Fruit fly (Drosophila melanogaster) whole organism, embryonic: ENCODE measurements around the gene CG4338.

Experiments used
- Bgb ChIP-seq: fragments of 200-800 bp; sonication (Bioruptor generic); IDR thresholded peaks from 2 replicates; pipeline ENCODE4 v1.3.6; 2022; ENCODE audit warnings: missing biosample characterization, missing genetic modification characterization; ENCODE audit not compliant: partially characterized antibody
- CG10274 ChIP-seq: fragments of 200-800 bp; sonication (Bioruptor generic); optimal IDR thresholded peaks from 3 replicates; lab custom pipeline; 2017; ENCODE audit warnings: missing biosample characterization, mild to moderate bottlenecking, missing genetic modification characterization
- CG10462 ChIP-seq: fragments of 200-800 bp; sonication (Bioruptor generic); optimal IDR thresholded peaks from 2 replicates; lab custom pipeline; 2016; ENCODE audit warnings: missing biosample characterization, missing genetic modification characterization
- CG10654 ChIP-seq: fragments of 200-800 bp; sonication (Bioruptor generic); optimal IDR thresholded peaks from 2 replicates; lab custom pipeline; 2016; ENCODE audit warnings: missing biosample characterization, missing genetic modification characterization
- CG11504 ChIP-seq: fragments of 200-800 bp; sonication (Bioruptor generic); optimal IDR thresholded peaks from 3 replicates; lab custom pipeline; 2019; ENCODE audit warnings: missing biosample characterization, mild to moderate bottlenecking, missing genetic modification characterization, moderate library complexity
- CG11560 ChIP-seq: fragments of 200-800 bp; sonication (Bioruptor generic); IDR thresholded peaks from 3 replicates; pipeline ENCODE4 v1.3.6; 2022; ENCODE audit warnings: missing biosample characterization, missing genetic modification characterization
- CG12744 ChIP-seq: fragments of 200-800 bp; sonication (Bioruptor generic); optimal IDR thresholded peaks from 2 replicates; lab custom pipeline; 2016; ENCODE audit warnings: missing biosample characterization, missing genetic modification characterization
- CG17186 ChIP-seq: fragments of 200-800 bp; sonication (Bioruptor generic); optimal IDR thresholded peaks from 3 replicates; lab custom pipeline; 2017; ENCODE audit warnings: missing biosample characterization, missing genetic modification reagents, missing genetic modification characterization
- CG2875 ChIP-seq: fragments of 200-800 bp; sonication (Bioruptor generic); optimal IDR thresholded peaks from 2 replicates; lab custom pipeline; 2017; ENCODE audit warnings: missing biosample characterization, mild to moderate bottlenecking, missing genetic modification characterization, missing genetic modification reagents
- CG31365 ChIP-seq: fragments of 200-800 bp; sonication (Bioruptor generic); optimal IDR thresholded peaks from 2 replicates; lab custom pipeline; 2018; ENCODE audit warnings: missing biosample characterization, mild to moderate bottlenecking, missing genetic modification characterization
- CG32532 ChIP-seq: fragments of 200-800 bp; sonication (Bioruptor generic); IDR thresholded peaks from 2 replicates; pipeline ENCODE4 v1.3.6; 2022; ENCODE audit warnings: missing biosample characterization, missing genetic modification characterization
- CG34224 ChIP-seq: fragments of 200-800 bp; sonication (Bioruptor generic); IDR thresholded peaks from 3 replicates; pipeline ENCODE4 v1.3.6; 2022; ENCODE audit warnings: missing biosample characterization, missing genetic modification characterization; ENCODE audit not compliant: partially characterized antibody
- CG42726 ChIP-seq: fragments of 200-800 bp; sonication (Bioruptor generic); IDR thresholded peaks from 2 replicates; pipeline ENCODE4 v1.3.6; 2022; ENCODE audit warnings: missing biosample characterization, missing genetic modification characterization; ENCODE audit not compliant: partially characterized antibody
- CG4360 ChIP-seq: fragments of 200-800 bp; sonication (Bioruptor generic); IDR thresholded peaks from 2 replicates; pipeline ENCODE4 v1.3.6; 2022; ENCODE audit warnings: missing biosample characterization, missing genetic modification characterization
- CG4617 ChIP-seq: fragments of 200-800 bp; sonication (Bioruptor generic); optimal IDR thresholded peaks from 3 replicates; lab custom pipeline; 2016; ENCODE audit warnings: missing biosample characterization, missing genetic modification characterization, borderline replicate concordance
- CG7556 ChIP-seq: fragments of 200-800 bp; sonication (Bioruptor generic); optimal IDR thresholded peaks from 2 replicates; lab custom pipeline; 2017; ENCODE audit warnings: missing biosample characterization, mild to moderate bottlenecking, missing genetic modification characterization
- CG7786 ChIP-seq: fragments of 200-800 bp; sonication (Bioruptor generic); optimal IDR thresholded peaks from 2 replicates; lab custom pipeline; 2016; ENCODE audit warnings: missing biosample characterization, missing genetic modification characterization
- CG8290 ChIP-seq, 3 experiments: fragments of 200-800 bp; sonication (Bioruptor generic); optimal IDR thresholded peaks; 2 replicates each; lab custom pipeline; 2016 to 2019; ENCODE audit warnings: missing biosample characterization in 3 of 3, missing genetic modification characterization in 3 of 3, mild to moderate bottlenecking in 2 of 3, moderate library complexity in 1 of 3
- CG8944 ChIP-seq: fragments of 200-800 bp; sonication (Bioruptor generic); optimal IDR thresholded peaks from 3 replicates; lab custom pipeline; 2016; ENCODE audit warnings: missing biosample characterization, missing genetic modification characterization
- CG9215 ChIP-seq: fragments of 200-800 bp; sonication (Bioruptor generic); IDR thresholded peaks from 2 replicates; pipeline ENCODE4 v1.3.6; 2022; ENCODE audit warnings: missing biosample characterization, missing genetic modification characterization
- CG9797 ChIP-seq: fragments of 200-800 bp; sonication (Bioruptor generic); optimal IDR thresholded peaks from 3 replicates; lab custom pipeline; 2018; ENCODE audit warnings: missing biosample characterization, mild to moderate bottlenecking, missing genetic modification characterization
- Deaf1 ChIP-seq: fragments of 200-800 bp; optimal IDR thresholded peaks from 3 replicates; lab custom pipeline; 2019; ENCODE audit warnings: missing biosample characterization, mild to moderate bottlenecking, missing genetic modification characterization, moderate library complexity
- Dref ChIP-seq: fragments of 200-800 bp; sonication (Bioruptor generic); IDR thresholded peaks from 2 replicates; pipeline ENCODE4 v1.3.6; 2022; ENCODE audit warnings: missing biosample characterization, missing genetic modification characterization
- Eip74EF ChIP-seq, 2 experiments: fragments of 200-800 bp in 1 of 2; fragments of >200 bp in 1 of 2; sonication (Bioruptor generic) in 1 of 2; optimal IDR thresholded peaks; 2 replicates each; lab custom pipeline; 2017 to 2019; ENCODE audit warnings: missing biosample characterization in 2 of 2, missing genetic modification characterization in 2 of 2, mild to moderate bottlenecking in 1 of 2, moderate library complexity in 1 of 2
- Hey ChIP-seq: fragments of 200-800 bp; sonication (Bioruptor generic); optimal IDR thresholded peaks from 3 replicates; lab custom pipeline; 2018; ENCODE audit warnings: missing biosample characterization, mild to moderate bottlenecking, missing genetic modification characterization
- Lim3 ChIP-seq: fragments of 200-800 bp; sonication (Bioruptor generic); IDR thresholded peaks from 2 replicates; pipeline ENCODE4 v1.3.6; 2022; ENCODE audit warnings: missing biosample characterization, missing genetic modification characterization
- Max ChIP-seq: fragments of 200-800 bp; sonication (Bioruptor generic); optimal IDR thresholded peaks from 2 replicates; lab custom pipeline; 2016; ENCODE audit warnings: missing biosample characterization, mild to moderate bottlenecking, missing genetic modification characterization
- Pdp1 ChIP-seq, 2 experiments: fragments of 200-800 bp; sonication (Bioruptor generic); optimal IDR thresholded peaks; 3 replicates each; lab custom pipeline; 2016; ENCODE audit warnings: missing biosample characterization in 2 of 2, missing genetic modification characterization in 2 of 2, mild to moderate bottlenecking in 1 of 2, moderate library complexity in 1 of 2
- Trl ChIP-seq, 3 experiments: fragments of >200 bp in 2 of 3; fragments of 200-800 bp in 1 of 3; sonication (Bioruptor generic) in 1 of 3; optimal IDR thresholded peaks; 2 replicates in 1 of 3; 3 replicates in 2 of 3; lab custom pipeline; 2016 to 2017; ENCODE audit warnings: missing biosample characterization in 1 of 3, missing genetic modification characterization in 1 of 3
- ab ChIP-seq: fragments of 200-800 bp; sonication (Bioruptor generic); optimal IDR thresholded peaks from 2 replicates; lab custom pipeline; 2016; ENCODE audit warnings: missing biosample characterization, missing genetic modification characterization
- bigmax ChIP-seq: fragments of 200-800 bp; sonication (Bioruptor generic); optimal IDR thresholded peaks from 2 replicates; lab custom pipeline; 2018; ENCODE audit warnings: missing biosample characterization, mild to moderate bottlenecking, missing genetic modification characterization
- cas ChIP-seq: fragments of 200-800 bp; sonication (Bioruptor generic); IDR thresholded peaks from 2 replicates; pipeline ENCODE4 v1.3.6; 2022; ENCODE audit warnings: missing biosample characterization, missing genetic modification characterization
- chinmo ChIP-seq: fragments of 200-800 bp; sonication (Bioruptor generic); IDR thresholded peaks from 4 replicates; pipeline ENCODE4 v1.3.6; 2022; ENCODE audit warnings: missing biosample characterization, missing genetic modification characterization; ENCODE audit not compliant: partially characterized antibody
- chm ChIP-seq: fragments of 200-800 bp; sonication (Bioruptor generic); IDR thresholded peaks from 2 replicates; pipeline ENCODE4 v1.3.6; 2022; ENCODE audit warnings: missing biosample characterization, missing genetic modification characterization
- crc ChIP-seq: fragments of 200-800 bp; sonication (Bioruptor generic); optimal IDR thresholded peaks from 2 replicates; lab custom pipeline; 2016; ENCODE audit warnings: missing biosample characterization, missing genetic modification characterization
- dmrt11E ChIP-seq: fragments of 200-800 bp; sonication (Bioruptor generic); optimal IDR thresholded peaks from 3 replicates; lab custom pipeline; 2018; ENCODE audit warnings: missing biosample characterization, mild to moderate bottlenecking, missing genetic modification characterization, moderate library complexity
- dpn ChIP-seq, 2 experiments: fragments of 200-800 bp; sonication (Bioruptor generic); optimal IDR thresholded peaks; 3 replicates each; lab custom pipeline; 2016; ENCODE audit warnings: missing biosample characterization in 2 of 2, missing genetic modification characterization in 2 of 2
- ems ChIP-seq: fragments of 200-800 bp; sonication (Bioruptor generic); optimal IDR thresholded peaks from 3 replicates; lab custom pipeline; 2016; ENCODE audit warnings: missing biosample characterization, missing genetic modification characterization
- esg ChIP-seq: fragments of 200-800 bp; sonication (Bioruptor generic); conservative IDR thresholded peaks from 2 replicates; pipeline ENCODE4 v1.3.6; 2022; ENCODE audit warnings: missing biosample characterization, missing genetic modification characterization
- nau ChIP-seq: fragments of 200-800 bp; sonication (Bioruptor generic); optimal IDR thresholded peaks from 3 replicates; lab custom pipeline; 2017; ENCODE audit warnings: missing biosample characterization, mild to moderate bottlenecking, missing genetic modification characterization, missing genetic modification reagents
- ranshi ChIP-seq: fragments of 200-800 bp; sonication (Bioruptor generic); IDR thresholded peaks from 2 replicates; pipeline ENCODE4 v1.3.6; 2022; ENCODE audit warnings: missing biosample characterization, missing genetic modification characterization
- repo ChIP-seq: fragments of 200-800 bp; sonication (Bioruptor generic); optimal IDR thresholded peaks from 2 replicates; lab custom pipeline; 2016; ENCODE audit warnings: missing biosample characterization, missing genetic modification characterization
- rib ChIP-seq: fragments of 200-800 bp; sonication (Bioruptor generic); IDR thresholded peaks from 2 replicates; pipeline ENCODE4 v1.3.6; 2022; ENCODE audit warnings: missing biosample characterization, missing genetic modification characterization
- sd ChIP-seq: fragments of 200-800 bp; sonication (Bioruptor generic); optimal IDR thresholded peaks from 3 replicates; lab custom pipeline; 2018; ENCODE audit warnings: missing biosample characterization, mild to moderate bottlenecking, missing genetic modification characterization, moderate library complexity
- sim ChIP-seq: fragments of 200-800 bp; sonication (Bioruptor generic); IDR thresholded peaks from 2 replicates; pipeline ENCODE4 v1.3.6; 2022; ENCODE audit warnings: missing biosample characterization, missing genetic modification characterization
- slbo ChIP-seq: fragments of 200-800 bp; sonication (Bioruptor generic); IDR thresholded peaks from 2 replicates; pipeline ENCODE4 v1.3.6; 2022; ENCODE audit warnings: missing biosample characterization, missing genetic modification characterization
- so ChIP-seq: fragments of 200-800 bp; sonication (Bioruptor generic); IDR thresholded peaks from 3 replicates; pipeline ENCODE4 v1.3.6; 2022; ENCODE audit warnings: missing biosample characterization, missing genetic modification characterization
- tna ChIP-seq: fragments of 200-800 bp; sonication (Bioruptor generic); IDR thresholded peaks from 2 replicates; pipeline ENCODE4 v1.3.6; 2022; ENCODE audit warnings: missing biosample characterization, missing genetic modification characterization; ENCODE audit not compliant: partially characterized antibody
- zfh1 ChIP-seq: fragments of 200-800 bp; sonication (Bioruptor generic); IDR thresholded peaks from 3 replicates; pipeline ENCODE4 v1.3.6; 2022; ENCODE audit warnings: missing biosample characterization, missing genetic modification characterization

CG4338 gene

DNA sequence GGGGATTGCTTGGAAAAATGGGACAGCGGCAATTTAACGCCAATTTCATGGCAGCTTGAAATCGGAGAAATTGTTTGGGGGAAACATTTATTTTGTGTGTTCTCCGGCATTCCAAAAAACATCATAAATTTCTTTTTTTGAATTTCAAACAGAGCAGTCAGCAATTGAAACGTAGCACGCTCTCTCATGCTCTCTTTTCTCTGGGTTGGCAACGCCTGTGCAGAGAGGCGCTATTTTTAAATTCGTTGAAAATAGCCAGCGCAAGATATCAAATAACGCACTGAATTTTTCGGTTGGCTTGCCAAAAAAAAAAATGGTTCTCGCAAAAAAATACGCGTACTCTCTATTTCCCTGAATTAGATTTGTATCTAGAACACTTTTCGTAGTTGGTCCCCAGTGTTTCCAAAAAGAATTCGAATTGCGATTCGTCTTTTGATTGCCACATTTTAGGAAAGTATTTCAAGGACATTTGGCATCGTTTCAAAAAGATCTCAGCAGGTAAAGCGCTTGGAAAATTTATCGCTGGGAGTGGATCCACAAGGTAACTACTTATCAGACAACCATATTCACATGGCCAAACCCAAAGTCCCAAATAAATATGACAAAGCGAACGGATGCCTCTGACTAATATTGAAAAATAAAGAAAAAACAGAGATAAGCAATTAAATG lies 10.8 kb downstream of the CG4338 start (continued):
- TF ChIP-seq cas = no peak
- TF ChIP-seq Lim3 (GFP tag; lab: Robert Waterston, UW) = no peak
- TF ChIP-seq CG17186 = no peak
- TF ChIP-seq bigmax = no peak
- TF ChIP-seq CG4360 (GFP tag; lab: Robert Waterston, UW) = no peak
- TF ChIP-seq CG10274 (GFP tag; lab: Kevin White, UChicago) = no peak
- TF ChIP-seq Max (GFP tag; lab: Kevin White, UChicago) = no peak
- TF ChIP-seq repo (GFP tag; lab: Kevin White, UChicago) = no peak
- peak in 1 of 2 experiments; percentile 15 for TF ChIP-seq dpn (GFP tag; optimal IDR thresholded peaks at IDR 0.05; lab: Kevin White, UChicago)
- TF ChIP-seq Pdp1 (GFP tag; optimal IDR thresholded peaks at IDR 0.05; lab: Kevin White, UChicago) = no peak
- TF ChIP-seq rib (GFP tag; lab: Robert Waterston, UW) = no peak
- TF ChIP-seq ranshi (GFP tag; lab: Robert Waterston, UW) = no peak
- TF ChIP-seq sd (tag; lab: Kevin White, UChicago) = peak; percentile 84
- no peak for TF ChIP-seq CG7556 (GFP tag; lab: Kevin White, UChicago)
- TF ChIP-seq CG11504 (tag; lab: Kevin White, UChicago) = peak; percentile 21
- no peak for TF ChIP-seq CG8290 (GFP tag; optimal IDR thresholded peaks at IDR 0.05; lab: Kevin White, UChicago)
- peak in 1 of 2 experiments; percentile 29 for TF ChIP-seq CG8290 (tag; optimal IDR thresholded peaks at IDR 0.05; lab: Kevin White, UChicago)
- no peak for TF ChIP-seq ems (GFP tag; lab: Kevin White, UChicago)
- no peak for TF ChIP-seq Dref (GFP tag; lab: Robert Waterston, UW)
- no peak for TF ChIP-seq CG4617 (GFP tag; lab: Kevin White, UChicago)
- TF ChIP-seq CG8944 (GFP tag; lab: Kevin White, UChicago) = peak; percentile 3
- no peak for TF ChIP-seq Hey
- TF ChIP-seq CG34224 = no peak
- TF ChIP-seq CG12744 (GFP tag; lab: Kevin White, UChicago) = no peak
- no peak for TF ChIP-seq CG11560 (tag; lab: Robert Waterston, UW)
- no peak for TF ChIP-seq ab (GFP tag; lab: Kevin White, UChicago)
- TF ChIP-seq sim (GFP tag; lab: Robert Waterston, UW) = no peak
- TF ChIP-seq so = no peak
- TF ChIP-seq CG9215 = no peak
- no peak for TF ChIP-seq slbo (GFP tag; lab: Robert Waterston, UW)
- no peak for TF ChIP-seq tna
- TF ChIP-seq CG9797 (GFP tag; lab: Kevin White, UChicago) = peak; percentile 7
- TF ChIP-seq Bgb (GFP tag; lab: Robert Waterston, UW) = no peak
- no peak for TF ChIP-seq CG32532 (GFP tag; lab: Robert Waterston, UW)
- no peak for TF ChIP-seq CG10462 (GFP tag; lab: Kevin White, UChicago)
- TF ChIP-seq CG2875 (GFP tag; lab: Kevin White, UChicago) = no peak
- no peak for TF ChIP-seq zfh1 (GFP tag; lab: Robert Waterston, UW)
- TF ChIP-seq chinmo (GFP tag; lab: Robert Waterston, UW) = no peak
- peak; percentile 44 to 81 for TF ChIP-seq Trl (optimal IDR thresholded peaks at IDR 0.05; lab: Kevin White, UChicago)
- peak; percentile 58 for TF ChIP-seq Trl (GFP tag; optimal IDR thresholded peaks at IDR 0.05; lab: Kevin White, UChicago)
- TF ChIP-seq crc (GFP tag; lab: Kevin White, UChicago) = no peak
- TF ChIP-seq CG10654 = no peak
- TF ChIP-seq dmrt11E = no peak
- TF ChIP-seq Deaf1 (tag; lab: Kevin White, UChicago) = no peak
- no peak for TF ChIP-seq nau
- TF ChIP-seq chm (GFP tag; lab: Robert Waterston, UW) = no peak
- TF ChIP-seq Eip74EF (GFP tag; optimal IDR thresholded peaks at IDR 0.05; lab: Kevin White, UChicago) = no peak
- no peak for TF ChIP-seq esg (GFP tag; lab: Robert Waterston, UW)
- TF ChIP-seq CG31365 (tag; lab: Kevin White, UChicago) = no peak
- TF ChIP-seq CG42726 (GFP tag; lab: Robert Waterston, UW) = no peak
- TF ChIP-seq CG7786 = peak; percentile 12
